Fruit fly (Drosophila melanogaster) whole organism, embryonic: ENCODE data around the gene Sf3b1.

ENCODE experiments used
- CG1529 ChIP-seq: fragments of 200-800 bp; sonication (Bioruptor generic); optimal IDR thresholded peaks from 3 replicates; lab custom pipeline; 2018; ENCODE audit warnings: missing biosample characterization, missing genetic modification characterization
- CG1647 ChIP-seq: fragments of 200-800 bp; sonication (Bioruptor generic); optimal IDR thresholded peaks from 3 replicates; lab custom pipeline; 2016; ENCODE audit warnings: missing biosample characterization, missing genetic modification characterization
- CG30403 ChIP-seq: fragments of 200-800 bp; sonication (Bioruptor generic); optimal IDR thresholded peaks from 3 replicates; lab custom pipeline; 2016; ENCODE audit warnings: missing biosample characterization, missing genetic modification characterization
- CG31224 ChIP-seq: fragments of 200-800 bp; sonication (Bioruptor generic); IDR thresholded peaks from 2 replicates; pipeline ENCODE4 v1.3.6; 2022; ENCODE audit warnings: missing biosample characterization, missing genetic modification characterization
- CG7372 ChIP-seq: fragments of 200-800 bp; sonication (Bioruptor generic); IDR thresholded peaks from 2 replicates; pipeline ENCODE4 v1.3.6; 2022; ENCODE audit warnings: missing biosample characterization, missing genetic modification characterization
- Six4 ChIP-seq: fragments of 200-800 bp; sonication (Bioruptor generic); optimal IDR thresholded peaks from 2 replicates; lab custom pipeline; 2016; ENCODE audit warnings: missing biosample characterization, missing genetic modification characterization
- Vsx1 ChIP-seq: fragments of 200-800 bp; sonication (Bioruptor generic); optimal IDR thresholded peaks from 2 replicates; lab custom pipeline; 2017; ENCODE audit warnings: missing biosample characterization, mild to moderate bottlenecking, missing genetic modification characterization, missing genetic modification reagents
- br ChIP-seq: fragments of >200 bp; optimal IDR thresholded peaks from 2 replicates; lab custom pipeline; 2017
- gce ChIP-seq: fragments of 200-800 bp; sonication (Bioruptor generic); IDR thresholded peaks from 3 replicates; pipeline ENCODE4 v1.3.6; 2022; ENCODE audit warnings: missing biosample characterization, missing genetic modification characterization
- maf-S ChIP-seq: fragments of 200-800 bp; sonication (Bioruptor generic); optimal IDR thresholded peaks from 2 replicates; lab custom pipeline; 2016; ENCODE audit warnings: missing biosample characterization, missing genetic modification characterization
- sisA ChIP-seq: fragments of 200-800 bp; sonication (Bioruptor generic); IDR thresholded peaks from 2 replicates; pipeline ENCODE4 v1.3.6; 2022; ENCODE audit warnings: missing biosample characterization, missing genetic modification characterization
- tio ChIP-seq: fragments of 200-800 bp; sonication (Bioruptor generic); optimal IDR thresholded peaks from 2 replicates; lab custom pipeline; 2017; ENCODE audit warnings: missing biosample characterization, missing genetic modification characterization, inconsistent platforms
- zen ChIP-seq: fragments of 200-800 bp; sonication (Bioruptor generic); optimal IDR thresholded peaks from 3 replicates; lab custom pipeline; 2018; ENCODE audit warnings: missing biosample characterization, mild to moderate bottlenecking, missing genetic modification characterization, moderate library complexity
- zfh1 ChIP-seq: fragments of 200-800 bp; sonication (Bioruptor generic); IDR thresholded peaks from 3 replicates; pipeline ENCODE4 v1.3.6; 2022; ENCODE audit warnings: missing biosample characterization, missing genetic modification characterization

- TF ChIP-seq CG30403 (no peak), gce (GFP tag; lab: Robert Waterston, UW) (no peak), CG7372 (GFP tag; lab: Robert Waterston, UW) (no peak), CG31224 (GFP tag; lab: Robert Waterston, UW) (no peak), Vsx1 (GFP tag; lab: Kevin White, UChicago) (no peak), tio (GFP tag; lab: Kevin White, UChicago) (no peak), Six4 (no peak), zfh1 (GFP tag; lab: Robert Waterston, UW) (no peak), zen (no peak), CG1647 (GFP tag; lab: Kevin White, UChicago) (no peak), sisA (GFP tag; lab: Robert Waterston, UW) (no peak), maf-S (GFP tag; lab: Kevin White, UChicago) (no peak), br (lab: Kevin White, UChicago) (no peak), CG1529 (no peak)
These were observed 38.8 kb downstream of the Sf3b1 start for dm6 chr2L:606952-607351.
